Fruit fly (Drosophila melanogaster) whole organism: Measurements from ENCODE around the gene CG6431.

Source experiments
- Dll ChIP-seq: fragments of >200 bp; optimal IDR thresholded peaks from 2 replicates; lab custom pipeline; 2017
- psq ChIP-seq: fragments of >200 bp; optimal IDR thresholded peaks from 2 replicates; lab custom pipeline; 2017

DNA sequence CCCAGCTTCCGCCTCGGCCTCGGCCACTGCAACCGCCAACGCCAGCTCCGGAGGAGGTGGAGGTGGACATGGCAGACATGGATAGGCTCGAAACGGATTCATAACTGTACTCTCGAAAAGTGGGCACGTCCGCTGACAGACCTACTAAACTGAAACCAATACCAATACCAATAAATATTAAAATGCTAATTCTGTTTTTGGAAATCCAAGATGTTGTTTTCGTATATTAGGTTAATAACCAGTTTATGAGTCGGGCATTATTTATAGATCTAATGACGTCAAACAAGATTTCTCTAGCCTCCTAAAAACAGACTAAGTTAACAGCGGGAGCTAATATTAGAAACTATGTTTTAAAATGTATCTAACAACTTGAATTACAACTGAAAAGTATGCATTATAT lies 41.8 kb upstream of the CG6431 start:
- TF ChIP-seq psq (lab: Kevin White, UChicago) (no peak), Dll (lab: Kevin White, UChicago) (no peak)
